Worm (Caenorhabditis elegans) whole organism, L2 larva: ENCODE data around the gene ncs-1.

ENCODE experiments used
- ama-1 ChIP-seq: fragments of 150-350 bp; optimal IDR thresholded peaks from 2 replicates; lab custom pipeline; 2018; ENCODE audit warnings: inconsistent platforms
- lin-11 ChIP-seq: fragments of 150-350 bp; sonication (generic microtip); optimal IDR thresholded peaks from 2 replicates; lab custom pipeline; 2014; ENCODE audit warnings: missing biosample characterization, missing genetic modification characterization, inconsistent platforms, mixed read lengths

ce11 chrX:912564-912963 is 50.5 kb downstream of the ncs-1 start:
- TF ChIP-seq ama-1 (lab: Kevin White, UChicago) (no peak), lin-11 (tag; lab: Kevin White, UChicago) (no peak)
